Fruit fly (Drosophila melanogaster): ENCODE results near the gene Arfrp1.
A peak's percentile ranks its signal among the peaks of the same experiment; 100 is the strongest.

The Arfrp1 gene

DNA sequence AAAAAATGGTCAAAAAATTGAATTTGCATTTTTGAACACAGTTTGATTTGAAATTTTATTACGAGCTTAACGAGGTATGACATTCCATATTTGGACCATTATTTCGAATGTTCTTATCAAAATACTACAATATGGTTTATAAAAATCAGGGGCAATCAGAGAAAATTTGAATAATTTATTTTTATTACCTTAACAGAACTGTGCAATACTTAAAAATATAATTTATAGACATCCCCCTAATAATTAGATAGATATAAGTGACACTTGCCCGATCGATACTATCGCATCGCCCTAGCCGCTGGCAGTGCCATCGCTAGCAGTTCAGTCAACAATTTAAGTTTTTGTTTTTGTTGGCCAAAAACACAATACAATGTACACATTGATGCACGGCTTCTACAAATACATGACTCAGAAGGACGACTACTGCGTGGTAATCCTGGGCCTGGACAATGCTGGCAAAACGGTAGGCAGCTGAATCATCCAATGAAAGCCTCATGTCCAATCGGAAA lies at the start of gene Arfrp1:
Gene Arfrp1 (plus strand): TSS at position 295 of the 509 bp plus-strand sequence.
- TF ChIP-seq sob (GFP tag; IDR thresholded peaks at IDR 0.05) (peak; percentile 19; the same call in 1 of the 2 replicates), wek (GFP tag; optimal IDR thresholded peaks at IDR 0.05) (peak; percentile 88), CG12104 (GFP tag; optimal IDR thresholded peaks at IDR 0.05) (peak; percentile 55), sna (GFP tag; IDR thresholded peaks at IDR 0.05; ENCODE audit: partially characterized antibody) (peak; percentile 55), BEAF-32 (GFP tag; optimal IDR thresholded peaks at IDR 0.05) (peak; percentile 79), Bgb (GFP tag; IDR thresholded peaks at IDR 0.05; ENCODE audit: partially characterized antibody) (peak; percentile 80), pzg (GFP tag; optimal IDR thresholded peaks at IDR 0.05) (peak; percentile 27), CG30020 (tag; optimal IDR thresholded peaks at IDR 0.05) (peak; percentile 27), CG8388 (GFP tag; optimal IDR thresholded peaks at IDR 0.05) (no peak), CG2199 (GFP tag; IDR thresholded peaks at IDR 0.05) (no peak), CG6791 (GFP tag; IDR thresholded peaks at IDR 0.05; ENCODE audit: partially characterized antibody) (peak; percentile 76), Chrac-16 (GFP tag; optimal IDR thresholded peaks at IDR 0.05) (peak; percentile 27), slbo (GFP tag; IDR thresholded peaks at IDR 0.05) (peak; percentile 61; the same call in 1 of the 2 replicates), Sry-δ (GFP tag; optimal IDR thresholded peaks at IDR 0.05) (peak; percentile 83), H15 (GFP tag; IDR thresholded peaks at IDR 0.05) (no peak), CG13287 (GFP tag; IDR thresholded peaks at IDR 0.05; ENCODE audit: partially characterized antibody) (peak; percentile 79), prd (optimal IDR thresholded peaks at IDR 0.05) (no peak), prd (GFP tag; IDR thresholded peaks at IDR 0.05) (peak; percentile 41; the same call in 1 of the 3 replicates), Ets65A (GFP tag) (peak; percentile 89), CG7963 (GFP tag; IDR thresholded peaks at IDR 0.05; ENCODE audit: partially characterized antibody) (peak; percentile 64; the same call in 2 of the 3 replicates), CG9932 (GFP tag; IDR thresholded peaks at IDR 0.05) (peak; percentile 59), br (optimal IDR thresholded peaks at IDR 0.05) (no peak), mam (GFP tag; optimal IDR thresholded peaks at IDR 0.05) (peak; percentile 17), CG34224 (GFP tag; IDR thresholded peaks at IDR 0.05; ENCODE audit: partially characterized antibody) (peak; percentile 79), dysf (GFP tag; IDR thresholded peaks at IDR 0.05) (0 out of 3 replicates have a peak, but pooled peaks have one; percentile 22), luna (GFP tag; optimal IDR thresholded peaks at IDR 0.05) (no peak), Fer2 (tag; optimal IDR thresholded peaks at IDR 0.05) (peak; percentile 6), CG13775 (GFP tag; optimal IDR thresholded peaks at IDR 0.05) (peak; percentile 6), kay (GFP tag; optimal IDR thresholded peaks at IDR 0.05) (peak; percentile 11), CG12236 (GFP tag; optimal IDR thresholded peaks at IDR 0.05) (no peak), zfh2 (GFP tag; optimal IDR thresholded peaks at IDR 0.05) (no peak), CG32767 (GFP tag; IDR thresholded peaks at IDR 0.05) (no peak), ind (GFP tag; optimal IDR thresholded peaks at IDR 0.05) (peak; percentile 28), chinmo (GFP tag; IDR thresholded peaks at IDR 0.05; ENCODE audit: partially characterized antibody) (0 out of 4 replicates have a peak, but pooled peaks have one; percentile 72), CG4820 (GFP tag; optimal IDR thresholded peaks at IDR 0.05) (peak; percentile 19), vvl (GFP tag; IDR thresholded peaks at IDR 0.05) (peak; percentile 36; the same call in 1 of the 2 replicates), CG4424 (GFP tag; optimal IDR thresholded peaks at IDR 0.05) (peak; percentile 6), Hmx (GFP tag; optimal IDR thresholded peaks at IDR 0.05) (peak; percentile 18), row (GFP tag; IDR thresholded peaks at IDR 0.05) (peak; percentile 75), zen2 (GFP tag; IDR thresholded peaks at IDR 0.05; ENCODE audit: partially characterized antibody) (0 out of 3 replicates have a peak, but pooled peaks have one; percentile 44), maf-S (GFP tag; optimal IDR thresholded peaks at IDR 0.05) (no peak), CG16813 (GFP tag; IDR thresholded peaks at IDR 0.05; ENCODE audit: partially characterized antibody) (peak; percentile 81), toy (GFP tag; IDR thresholded peaks at IDR 0.05) (0 out of 2 replicates have a peak, but pooled peaks have one; percentile 23), Opbp (GFP tag; IDR thresholded peaks at IDR 0.05; ENCODE audit: partially characterized antibody) (peak; percentile 90), Rfx (GFP tag; IDR thresholded peaks at IDR 0.05) (peak; percentile 33), NFAT (GFP tag; IDR thresholded peaks at IDR 0.05) (peak; percentile 35; the same call in 1 of the 2 replicates), CG34376 (GFP tag; optimal IDR thresholded peaks at IDR 0.05) (peak; percentile 10), Xbp1 (GFP tag; optimal IDR thresholded peaks at IDR 0.05) (peak; percentile 40), exex (tag; optimal IDR thresholded peaks at IDR 0.05) (peak; percentile 32), CG9817 (tag; optimal IDR thresholded peaks at IDR 0.05) (peak; percentile 21)

Data from whole organism, embryonic.